Fruit fly (Drosophila melanogaster) whole organism, larva: Measurements from ENCODE around the gene CG32806.

Source experiments
- noc ChIP-seq: fragments of 200-800 bp; sonication (Bioruptor generic); optimal IDR thresholded peaks from 3 replicates; lab custom pipeline; 2019; ENCODE audit warnings: missing biosample characterization, mild to moderate bottlenecking, missing genetic modification characterization, moderate library complexity

The CG32806 gene

DNA sequence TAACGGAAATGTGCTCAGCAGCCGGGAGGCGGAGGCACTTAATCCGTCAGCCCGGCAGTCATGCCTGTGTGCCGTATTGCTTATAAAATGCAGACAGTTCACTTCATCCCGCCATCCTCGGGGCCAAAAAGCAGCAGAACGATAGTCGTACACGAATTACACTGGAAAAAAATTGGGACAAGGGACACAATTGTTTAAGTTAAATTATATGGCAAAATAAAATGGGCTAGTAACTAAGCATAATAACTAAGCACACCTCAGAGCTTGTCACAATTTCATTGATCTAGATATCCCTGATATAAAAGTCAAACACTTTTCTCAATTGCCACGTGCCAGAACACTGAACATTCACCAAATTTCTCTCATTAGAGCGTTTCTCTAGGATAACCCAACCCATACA lies at the start of gene CG32806:
Gene CG32806, plus strand, starts transcription at position 301 of the 400 bp plus-strand sequence.
- no peak for TF ChIP-seq noc (tag; lab: Kevin White, UChicago)

DNA sequence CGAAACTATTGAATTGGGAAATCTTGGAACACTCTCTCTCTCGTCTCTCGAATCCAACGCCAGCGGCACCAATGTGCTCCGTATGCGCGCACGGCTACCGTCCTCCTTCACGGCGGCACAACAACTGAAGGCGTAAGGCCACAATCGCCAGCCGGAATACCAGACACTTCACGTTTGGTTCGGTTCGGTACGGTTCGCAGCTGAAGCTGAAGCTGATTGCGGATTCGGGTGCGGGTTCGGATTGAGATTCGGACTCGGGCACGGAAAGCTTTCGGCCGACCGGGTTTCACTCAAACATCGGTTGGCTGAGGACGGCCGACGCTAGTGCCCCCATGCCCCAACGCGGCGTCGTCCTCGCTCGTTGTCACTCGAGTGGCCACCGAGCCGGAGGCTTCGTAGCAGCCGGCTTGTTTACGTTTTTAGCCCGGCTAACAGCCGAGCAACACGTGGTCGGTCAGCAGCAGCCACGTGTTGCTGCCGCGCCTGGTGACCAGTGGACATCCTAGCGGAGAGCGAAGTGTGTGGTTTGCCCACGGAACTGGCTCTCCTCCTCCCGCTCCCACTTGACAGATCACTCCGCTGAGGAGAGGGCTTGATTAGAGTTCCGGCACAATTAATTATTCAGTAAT lies 35.3 kb upstream of the CG32806 start, which contains the start of gene Scgdelta:
Gene Scgdelta, minus strand, starts transcription at position 128 of the 629 bp plus-strand sequence.
- no peak for TF ChIP-seq noc (tag; lab: Kevin White, UChicago)

DNA sequence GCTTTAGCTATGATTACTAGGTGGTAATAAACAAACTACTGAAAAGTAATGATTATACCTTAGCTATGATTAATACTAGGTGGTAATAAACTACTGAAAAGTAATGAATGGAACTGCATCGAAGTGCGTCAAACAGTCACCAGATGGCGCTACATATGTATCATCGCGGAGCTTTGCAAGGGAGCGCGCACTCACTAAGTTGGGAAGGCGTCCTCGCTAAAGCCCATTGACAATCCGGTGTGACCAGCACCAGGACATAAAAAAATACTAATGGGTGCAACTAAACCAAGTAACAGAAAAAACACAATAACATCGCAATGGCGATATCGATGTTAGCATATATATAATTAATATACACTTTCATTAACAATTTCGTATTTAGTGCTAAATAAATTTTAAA lies 16.7 kb upstream of the CG32806 start:
- no peak for TF ChIP-seq noc (tag; lab: Kevin White, UChicago)

DNA sequence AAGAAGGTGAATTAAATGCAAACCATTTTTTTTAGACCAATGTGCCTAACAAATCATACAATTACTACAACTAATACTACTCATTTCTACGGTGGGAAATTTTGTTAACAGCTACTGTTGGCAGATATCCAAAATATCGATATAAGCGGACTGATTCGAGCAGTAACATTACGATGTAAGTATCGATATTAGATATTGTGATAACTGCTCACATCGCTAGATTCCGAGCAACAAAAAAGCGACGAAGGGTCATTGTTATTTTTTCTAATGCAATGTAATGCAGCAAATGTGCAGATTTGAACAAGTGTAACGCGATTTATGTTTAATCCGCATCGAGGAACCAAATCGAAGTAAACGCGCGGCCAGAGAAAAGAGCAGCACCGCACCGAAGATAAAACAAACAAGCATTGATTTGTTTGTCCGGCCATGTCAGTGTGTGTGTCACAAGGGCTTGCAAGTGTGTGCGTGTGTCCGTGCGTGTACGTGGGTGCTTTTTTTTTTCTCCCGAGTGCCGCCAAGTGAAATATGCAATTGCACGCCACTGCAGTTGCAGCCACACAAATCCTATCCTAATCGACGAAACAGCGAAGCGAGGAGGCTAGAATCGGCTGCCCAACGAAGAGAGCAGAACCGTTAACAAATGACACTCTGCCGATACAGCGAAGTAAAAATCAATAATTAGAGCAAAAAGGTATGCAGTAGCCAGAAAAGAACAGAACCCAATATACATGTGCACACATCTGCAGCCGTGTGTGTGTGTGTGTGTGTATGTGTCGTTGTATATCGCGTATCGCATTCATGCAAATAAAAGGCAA lies 15.6 kb upstream of the CG32806 start, which contains the start of the genes prage and Adar:
Gene prage, plus strand, starts transcription at position 188 of the 815 bp plus-strand sequence.
Gene Adar, plus strand, starts transcription at position 194 of the 815 bp plus-strand sequence.
- TF ChIP-seq noc (tag; lab: Kevin White, UChicago) = no peak

DNA sequence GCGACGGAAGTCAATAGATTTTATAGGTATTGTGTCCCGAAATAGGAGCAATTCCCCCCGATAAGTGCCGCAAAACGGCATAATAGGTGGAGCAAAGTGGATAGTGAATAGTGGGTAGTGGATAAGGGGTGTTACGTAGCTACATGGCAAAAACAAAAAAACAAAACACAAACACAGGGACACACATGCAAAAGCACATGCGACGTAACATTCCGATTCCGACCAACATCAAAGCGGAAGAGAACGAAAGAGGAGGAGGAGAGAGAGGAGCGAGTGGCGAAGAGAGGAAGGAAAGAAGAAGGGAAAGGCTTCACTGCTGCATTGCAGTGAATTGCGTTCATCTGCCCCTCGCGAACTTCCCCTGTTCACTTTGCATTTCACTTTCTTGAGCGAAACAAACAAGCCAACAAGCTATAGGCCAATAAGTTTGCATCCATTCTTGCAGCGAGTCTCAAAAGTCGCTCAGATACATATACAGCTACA lies 15.0 kb upstream of the CG32806 start:
- TF ChIP-seq noc (tag; lab: Kevin White, UChicago) = no peak

DNA sequence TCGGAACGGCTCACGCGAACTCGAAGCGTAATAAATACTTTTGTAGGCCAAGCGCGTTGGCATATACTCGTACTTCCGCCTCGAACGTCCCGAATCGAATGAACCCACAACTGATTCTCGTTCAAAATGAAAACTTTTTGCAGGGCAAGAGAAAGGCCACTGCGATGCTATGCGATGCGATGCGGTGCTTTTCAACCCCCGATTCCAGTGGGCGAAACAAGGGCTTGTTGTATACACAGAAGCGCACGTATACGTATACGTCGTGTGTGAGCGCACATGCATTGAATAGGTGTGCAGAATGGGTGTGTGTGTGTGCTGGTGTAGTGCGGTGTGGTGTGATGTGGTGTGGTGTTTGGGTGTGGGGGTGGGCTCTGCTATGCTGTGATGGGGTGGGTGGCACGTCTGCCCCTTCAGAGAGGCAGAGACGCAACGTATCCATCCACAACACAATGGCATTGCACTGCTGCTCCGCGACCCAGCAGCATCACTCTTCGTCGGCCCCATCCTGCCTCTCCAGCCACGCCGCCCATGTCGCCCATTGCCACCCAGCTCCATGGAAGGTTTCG lies 4.5 kb downstream of the CG32806 start:
- no peak for TF ChIP-seq noc (tag; lab: Kevin White, UChicago)

DNA sequence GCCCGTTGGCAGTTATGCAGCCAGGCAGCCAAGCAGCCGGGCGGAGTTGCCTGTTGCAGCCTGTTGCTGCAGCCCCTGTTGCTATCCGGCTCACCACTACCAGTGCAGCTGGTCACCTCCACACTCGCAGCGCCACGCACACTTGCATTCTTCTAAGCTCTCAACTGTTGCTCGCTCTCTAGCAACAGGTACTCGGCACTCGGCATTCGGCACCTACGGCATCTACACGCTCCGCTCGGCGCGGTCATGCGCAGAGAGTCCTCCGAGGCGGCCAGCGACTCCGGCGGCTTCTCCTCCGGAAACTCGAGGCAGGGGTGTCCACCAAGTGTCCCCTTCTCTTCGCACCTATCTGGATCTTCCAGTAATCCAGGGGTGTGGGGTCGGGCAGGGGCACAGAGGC lies 21.8 kb downstream of the CG32806 start:
- TF ChIP-seq noc (tag; lab: Kevin White, UChicago) = no peak

DNA sequence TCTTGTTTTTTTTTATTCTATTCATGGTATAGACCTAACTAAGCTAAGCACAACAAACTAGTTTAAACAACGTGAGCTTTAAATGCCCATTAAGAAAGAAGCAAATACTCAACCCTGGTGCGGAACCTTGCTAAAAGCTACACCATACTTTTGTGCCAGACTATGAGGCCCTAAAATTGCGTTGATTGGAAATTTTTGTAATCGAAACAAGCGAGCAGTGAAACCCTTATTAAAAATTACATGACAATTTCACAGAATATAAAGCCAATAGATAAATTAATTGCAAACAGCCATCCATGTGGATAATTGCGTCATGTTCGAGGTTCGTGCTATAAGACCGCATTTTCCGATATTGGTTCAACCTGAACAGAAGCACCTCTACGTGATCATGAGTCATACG lies 29.7 kb downstream of the CG32806 start:
- no peak for TF ChIP-seq noc (tag; lab: Kevin White, UChicago)

DNA sequence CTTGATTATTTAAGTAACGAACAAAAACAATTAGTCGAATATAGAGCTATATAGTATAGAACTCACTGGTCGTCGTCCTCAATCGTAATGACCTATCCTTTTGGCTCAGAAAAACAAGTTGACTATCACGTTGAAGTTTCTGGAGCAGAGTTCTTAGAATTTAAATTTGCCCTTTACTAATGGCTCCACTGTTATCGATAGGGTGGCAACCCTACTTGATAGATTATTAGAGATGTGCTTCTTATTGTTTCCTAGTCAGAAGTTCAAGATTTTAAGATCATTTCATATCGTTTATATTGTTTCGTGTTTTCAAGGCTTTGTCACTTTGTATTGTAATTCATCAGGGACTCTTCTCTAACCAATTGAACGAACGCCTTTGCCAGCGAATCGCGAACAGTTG lies 30.9 kb downstream of the CG32806 start, which contains the start of gene CG14810:
Gene CG14810, minus strand, starts transcription at position 101 of the 400 bp plus-strand sequence.
- TF ChIP-seq noc (tag; lab: Kevin White, UChicago) = no peak

DNA sequence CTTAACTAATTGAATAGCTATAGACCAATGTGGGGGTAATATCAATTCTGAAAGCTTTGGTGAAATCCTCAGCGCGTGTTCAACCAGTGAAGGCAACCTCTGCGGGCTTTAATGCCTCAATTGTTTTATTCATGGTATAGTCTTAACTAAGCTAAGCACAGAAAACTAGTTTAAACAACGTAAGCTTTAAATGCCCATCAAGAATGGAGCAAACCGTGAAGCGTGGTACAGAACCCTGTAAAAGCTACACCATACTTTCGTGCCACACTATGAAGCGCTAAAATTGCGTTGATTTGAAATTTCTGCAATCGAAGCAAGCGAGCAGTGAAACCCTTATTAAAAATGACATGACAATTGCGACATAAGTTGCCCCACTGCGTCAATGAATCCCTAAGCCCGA lies 31.7 kb downstream of the CG32806 start:
- no peak for TF ChIP-seq noc (tag; lab: Kevin White, UChicago)

DNA sequence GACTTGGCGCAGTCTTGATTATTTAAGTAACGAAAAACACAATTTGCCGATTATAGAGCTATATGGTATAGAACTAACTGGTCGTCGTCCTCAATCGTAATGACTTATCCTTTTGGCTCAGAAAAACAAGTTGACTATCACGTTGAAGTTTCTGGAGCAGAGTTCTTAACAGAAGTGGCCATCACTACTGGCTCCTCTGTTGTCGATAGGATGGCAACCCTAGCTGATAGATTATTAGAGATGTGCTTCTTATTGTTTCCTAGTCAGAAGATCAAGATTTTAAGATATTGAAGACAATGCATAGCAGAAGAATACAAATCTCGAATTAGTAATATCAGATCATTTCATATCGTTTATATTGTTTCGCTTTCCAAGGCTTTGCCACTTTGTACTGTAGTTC lies 32.9 kb downstream of the CG32806 start, which contains the start of gene CG14811:
Gene CG14811, minus strand, starts transcription at position 101 of the 400 bp plus-strand sequence.
- TF ChIP-seq noc (tag; lab: Kevin White, UChicago) = no peak

DNA sequence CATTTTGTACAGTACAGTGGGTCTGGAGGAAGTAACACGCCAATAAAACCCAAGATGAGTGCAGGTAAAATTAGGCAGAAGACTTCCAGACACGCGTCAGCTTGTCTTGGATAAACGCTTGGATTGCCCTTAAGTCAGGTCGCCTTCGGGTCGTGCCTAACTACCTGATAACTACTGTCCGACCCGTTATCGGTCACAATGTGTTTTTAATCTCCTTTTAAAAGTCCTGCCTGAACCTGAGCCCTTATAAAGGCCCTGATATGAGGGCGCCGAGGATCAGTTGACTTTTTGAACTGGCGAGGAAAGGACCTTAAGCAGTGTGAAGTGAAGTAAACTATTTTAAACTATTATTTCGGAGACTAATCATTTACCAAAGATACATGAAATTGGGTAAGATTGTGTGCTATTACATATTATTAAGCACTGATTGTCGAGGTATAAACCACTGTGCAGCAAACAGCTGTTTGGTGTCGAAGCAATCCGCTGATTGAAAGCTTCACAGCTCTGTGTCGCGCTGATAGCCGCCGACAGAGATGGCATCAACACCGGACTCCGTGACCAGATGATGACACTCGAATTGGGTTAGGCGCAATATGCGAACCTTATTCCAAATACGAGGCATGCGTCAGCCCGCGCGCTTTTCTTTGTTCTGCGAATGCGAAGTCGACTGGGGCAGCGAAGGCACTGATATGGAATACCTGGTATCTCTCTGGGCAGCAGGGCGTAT lies 34.7 kb downstream of the CG32806 start:
- TF ChIP-seq noc (tag; lab: Kevin White, UChicago) = no peak

DNA sequence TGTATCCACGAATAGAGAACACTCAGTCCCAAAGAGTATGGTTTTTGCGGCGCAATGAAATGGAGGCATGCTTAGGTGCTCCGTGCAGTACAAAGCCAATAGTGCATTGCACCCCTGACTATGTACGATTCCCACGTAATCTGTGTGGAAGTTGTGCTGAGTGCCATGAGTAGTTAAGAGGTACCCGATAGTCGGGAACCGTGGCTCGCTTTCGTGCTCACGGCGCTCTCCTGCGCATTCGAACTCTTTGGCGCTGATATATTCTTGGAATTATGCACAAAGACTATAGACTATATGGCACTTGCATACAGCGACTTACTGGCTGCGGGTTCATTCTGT lies 35.2 kb downstream of the CG32806 start:
- no peak for TF ChIP-seq noc (tag; lab: Kevin White, UChicago)

DNA sequence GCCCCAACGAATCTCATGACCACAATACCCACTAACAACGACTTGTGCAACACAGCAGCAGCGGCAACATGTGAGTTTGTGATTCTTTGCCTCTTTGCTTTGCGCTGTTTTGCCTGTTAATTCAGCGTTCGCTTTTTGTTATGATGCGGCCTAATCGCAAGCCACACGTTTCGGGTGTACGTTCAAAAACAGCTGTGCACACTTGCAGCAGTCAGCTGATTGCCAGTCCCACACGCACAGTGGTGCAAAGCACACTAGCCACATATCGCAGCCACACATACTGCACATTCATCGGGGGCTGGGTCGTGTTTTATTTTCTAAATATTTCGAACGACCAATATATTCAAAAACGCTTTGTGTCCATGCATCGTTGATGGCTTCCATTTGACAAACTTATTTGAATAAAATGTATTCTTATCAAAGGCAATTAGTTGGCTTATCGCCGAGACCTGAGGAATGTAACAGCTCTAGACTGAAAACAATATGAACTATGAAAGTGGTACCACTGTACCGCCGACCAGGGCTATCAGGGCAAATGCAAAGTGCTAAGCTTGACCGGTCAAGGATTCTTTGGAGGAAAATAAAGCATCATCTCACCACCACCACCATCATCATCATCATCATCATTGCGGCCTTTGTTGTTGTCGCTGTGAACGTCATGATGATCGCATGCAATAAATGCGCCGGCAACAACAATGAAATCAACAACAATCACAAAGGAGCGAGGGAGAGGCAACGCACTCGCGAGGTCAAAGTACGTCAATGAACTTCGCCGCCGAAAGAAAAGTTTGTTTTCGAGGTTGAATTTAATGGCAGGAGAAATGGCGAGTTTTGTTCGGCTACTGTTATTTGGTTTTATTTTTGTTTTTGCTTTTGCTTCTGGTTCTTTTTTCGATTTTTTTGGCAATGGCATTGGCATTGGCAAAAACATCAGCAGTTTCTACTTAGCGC lies 36.8 kb downstream of the CG32806 start:
- TF ChIP-seq noc (tag; lab: Kevin White, UChicago) = no peak
